Worm (Caenorhabditis elegans) whole organism, L4 larva: ENCODE results near the gene ddo-2.

Source experiments
- F10B5.3 ChIP-seq: sonication (generic microtip); optimal IDR thresholded peaks from 2 replicates; lab custom pipeline; 2016; ENCODE audit warnings: mild to moderate bottlenecking, missing genetic modification characterization, missing compliant biosample characterization
- F44E2.7 ChIP-seq: fragments of 200-800 bp; sonication (Bioruptor generic); IDR thresholded peaks from 2 replicates; pipeline ENCODE4 v2.1.2; 2022; ENCODE audit warnings: missing genetic modification characterization, missing compliant biosample characterization
- F49E8.2 ChIP-seq: sonication (generic microtip); optimal IDR thresholded peaks from 2 replicates; lab custom pipeline; 2016; ENCODE audit warnings: missing compliant biosample characterization, mild to moderate bottlenecking, missing genetic modification characterization, borderline replicate concordance
- Y48G9A.11 ChIP-seq: fragments of 200-800 bp; sonication (Bioruptor generic); IDR thresholded peaks from 2 replicates; pipeline ENCODE4 v1.3.6; 2022; ENCODE audit warnings: missing genetic modification reagents, missing genetic modification characterization, missing compliant biosample characterization
- Y75B8A.6 ChIP-seq: fragments of 200-800 bp; sonication (Bioruptor generic); IDR thresholded peaks from 2 replicates; pipeline ENCODE4 v1.3.6; 2022; ENCODE audit warnings: missing genetic modification reagents, missing genetic modification characterization, missing compliant biosample characterization
- aha-1 ChIP-seq: fragments of 150-350 bp; peaks from one replicate; lab custom pipeline; 2014; ENCODE audit warnings: missing biosample characterization, missing genetic modification characterization
- ceh-20 ChIP-seq: fragments of 200-800 bp; sonication (Bioruptor generic); IDR thresholded peaks from 2 replicates; pipeline ENCODE4 v1.3.6; 2022; ENCODE audit warnings: missing genetic modification reagents, missing genetic modification characterization, missing compliant biosample characterization
- ceh-28 ChIP-seq: fragments of 150-350 bp; optimal IDR thresholded peaks from 2 replicates; lab custom pipeline; 2014; ENCODE audit warnings: missing biosample characterization, missing genetic modification reagents, missing genetic modification characterization
- ceh-32 ChIP-seq: sonication (generic microtip); optimal IDR thresholded peaks from 2 replicates; lab custom pipeline; 2016; ENCODE audit warnings: mild to moderate bottlenecking, missing genetic modification characterization, missing compliant biosample characterization; ENCODE audit not compliant: poor library complexity
- ceh-62 ChIP-seq: sonication (generic microtip); optimal IDR thresholded peaks from 2 replicates; lab custom pipeline; 2017; ENCODE audit warnings: missing biosample characterization, missing genetic modification characterization
- ceh-82 ChIP-seq: sonication (generic microtip); optimal IDR thresholded peaks from 2 replicates; lab custom pipeline; 2017; ENCODE audit warnings: missing biosample characterization, missing genetic modification characterization
- daf-8 ChIP-seq: fragments of 200-800 bp; sonication (Bioruptor generic); IDR thresholded peaks from 2 replicates; pipeline ENCODE4 v1.3.6; 2022; ENCODE audit warnings: missing genetic modification characterization, missing compliant biosample characterization
- duxl-1 ChIP-seq: sonication (generic microtip); optimal IDR thresholded peaks from 2 replicates; lab custom pipeline; 2016; ENCODE audit warnings: mild to moderate bottlenecking, missing genetic modification characterization, moderate library complexity, missing compliant biosample characterization; ENCODE audit not compliant: poor library complexity
- fos-1 ChIP-seq: fragments of 150-350 bp; optimal IDR thresholded peaks from 2 replicates; lab custom pipeline; 2014; ENCODE audit warnings: missing biosample characterization, missing genetic modification characterization
- hmg-1.1 ChIP-seq: fragments of 200-800 bp; sonication (Bioruptor generic); IDR thresholded peaks from 2 replicates; pipeline ENCODE4 v1.3.6; 2022; ENCODE audit warnings: missing genetic modification reagents, missing genetic modification characterization, missing compliant biosample characterization
- jun-1 ChIP-seq: fragments of 150-350 bp; optimal IDR thresholded peaks from 2 replicates; lab custom pipeline; 2014; ENCODE audit warnings: missing biosample characterization, missing genetic modification reagents, missing genetic modification characterization
- lim-7 ChIP-seq: fragments of 200-800 bp; sonication (Bioruptor generic); IDR thresholded peaks from 2 replicates; pipeline ENCODE4 v1.3.6; 2022; ENCODE audit warnings: missing genetic modification characterization, missing compliant biosample characterization
- lin-13 ChIP-seq: fragments of 150-350 bp; optimal IDR thresholded peaks from 2 replicates; lab custom pipeline; 2014; ENCODE audit warnings: missing biosample characterization, missing genetic modification reagents, missing genetic modification characterization
- madf-9 ChIP-seq: fragments of 200-800 bp; sonication (Bioruptor generic); conservative IDR thresholded peaks from 2 replicates; pipeline ENCODE4 v1.3.6; 2022; ENCODE audit warnings: missing genetic modification reagents, missing genetic modification characterization, missing compliant biosample characterization
- mdt-29 ChIP-seq: fragments of 200-800 bp; sonication (Bioruptor generic); IDR thresholded peaks from 2 replicates; pipeline ENCODE4 v1.3.6; 2022; ENCODE audit warnings: missing genetic modification reagents, missing genetic modification characterization, missing compliant biosample characterization
- mes-2 ChIP-seq: sonication (generic microtip); optimal IDR thresholded peaks from 2 replicates; lab custom pipeline; 2016; ENCODE audit warnings: missing genotype, mild to moderate bottlenecking, missing genetic modification characterization, missing compliant biosample characterization; ENCODE audit not compliant: poor library complexity, severe bottlenecking
- nhr-102 ChIP-seq: sonication (generic microtip); optimal IDR thresholded peaks from 2 replicates; lab custom pipeline; 2016; ENCODE audit warnings: mild to moderate bottlenecking, missing genetic modification characterization, moderate library complexity, missing compliant biosample characterization
- nhr-111 ChIP-seq: fragments of 200-800 bp; sonication (Bioruptor generic); optimal IDR thresholded peaks from 2 replicates; lab custom pipeline; 2018; ENCODE audit warnings: mild to moderate bottlenecking, missing genetic modification characterization, missing compliant biosample characterization
- nhr-25 ChIP-seq: sonication (generic microtip); optimal IDR thresholded peaks from 2 replicates; lab custom pipeline; 2017; ENCODE audit warnings: missing genetic modification characterization, mild to moderate bottlenecking, missing compliant biosample characterization, antibody characterized with exemption, moderate library complexity, borderline replicate concordance; ENCODE audit not compliant: insufficient read depth
- nhr-28 ChIP-seq: fragments of 150-350 bp; optimal IDR thresholded peaks from 2 replicates; lab custom pipeline; 2014; ENCODE audit warnings: missing biosample characterization, missing genetic modification characterization
- nhr-41 ChIP-seq: fragments of 200-800 bp; sonication (Bioruptor generic); IDR thresholded peaks from 2 replicates; pipeline ENCODE4 v1.3.6; 2022; ENCODE audit warnings: missing genetic modification reagents, missing genetic modification characterization, missing compliant biosample characterization
- nhr-48 ChIP-seq: sonication (generic microtip); optimal IDR thresholded peaks from 2 replicates; lab custom pipeline; 2016; ENCODE audit warnings: mild to moderate bottlenecking, missing genetic modification characterization, missing compliant biosample characterization
- pha-4 ChIP-seq, 2 experiments: fragments of 150-350 bp in 1 of 2; fragments of 200-800 bp in 1 of 2; sonication (Bioruptor generic) in 1 of 2; IDR thresholded peaks in 1 of 2; optimal IDR thresholded peaks in 1 of 2; 2 replicates each; pipeline versions ENCODE4 v1.3.6 to Lab custom; 2014 to 2022; ENCODE audit warnings: missing genetic modification characterization in 2 of 2, missing genetic modification reagents in 2 of 2, missing biosample characterization in 1 of 2, missing compliant biosample characterization in 1 of 2
- php-3 ChIP-seq: fragments of 200-800 bp; sonication (Bioruptor generic); IDR thresholded peaks from 2 replicates; pipeline ENCODE4 v1.3.6; 2022; ENCODE audit warnings: missing genetic modification reagents, missing genetic modification characterization, missing compliant biosample characterization
- pqm-1 ChIP-seq: sonication (generic microtip); optimal IDR thresholded peaks from 2 replicates; lab custom pipeline; 2017; ENCODE audit warnings: missing biosample characterization, missing genetic modification characterization
- set-16 ChIP-seq: fragments of 200-800 bp; sonication (Bioruptor generic); IDR thresholded peaks from 2 replicates; pipeline ENCODE4 v1.3.6; 2022; ENCODE audit warnings: missing genetic modification reagents, missing genetic modification characterization, missing compliant biosample characterization
- snpc-1.2 ChIP-seq: fragments of 200-800 bp; sonication (Bioruptor generic); IDR thresholded peaks from 2 replicates; pipeline ENCODE4 v1.3.6; 2022; ENCODE audit warnings: missing genetic modification reagents, missing genetic modification characterization, missing compliant biosample characterization
- spr-3 ChIP-seq: fragments of 200-800 bp; sonication (Bioruptor generic); optimal IDR thresholded peaks from 2 replicates; lab custom pipeline; 2018; ENCODE audit warnings: mild to moderate bottlenecking, missing genetic modification characterization, missing compliant biosample characterization
- tra-1 ChIP-seq: fragments of 200-800 bp; sonication (Bioruptor generic); IDR thresholded peaks from 2 replicates; pipeline ENCODE4 v1.3.6; 2022; ENCODE audit warnings: missing genetic modification reagents, missing genetic modification characterization, missing compliant biosample characterization
- zag-1 ChIP-seq: fragments of 150-350 bp; optimal IDR thresholded peaks from 2 replicates; lab custom pipeline; 2014; ENCODE audit warnings: missing biosample characterization, missing genetic modification characterization

ddo-2 gene

DNA sequence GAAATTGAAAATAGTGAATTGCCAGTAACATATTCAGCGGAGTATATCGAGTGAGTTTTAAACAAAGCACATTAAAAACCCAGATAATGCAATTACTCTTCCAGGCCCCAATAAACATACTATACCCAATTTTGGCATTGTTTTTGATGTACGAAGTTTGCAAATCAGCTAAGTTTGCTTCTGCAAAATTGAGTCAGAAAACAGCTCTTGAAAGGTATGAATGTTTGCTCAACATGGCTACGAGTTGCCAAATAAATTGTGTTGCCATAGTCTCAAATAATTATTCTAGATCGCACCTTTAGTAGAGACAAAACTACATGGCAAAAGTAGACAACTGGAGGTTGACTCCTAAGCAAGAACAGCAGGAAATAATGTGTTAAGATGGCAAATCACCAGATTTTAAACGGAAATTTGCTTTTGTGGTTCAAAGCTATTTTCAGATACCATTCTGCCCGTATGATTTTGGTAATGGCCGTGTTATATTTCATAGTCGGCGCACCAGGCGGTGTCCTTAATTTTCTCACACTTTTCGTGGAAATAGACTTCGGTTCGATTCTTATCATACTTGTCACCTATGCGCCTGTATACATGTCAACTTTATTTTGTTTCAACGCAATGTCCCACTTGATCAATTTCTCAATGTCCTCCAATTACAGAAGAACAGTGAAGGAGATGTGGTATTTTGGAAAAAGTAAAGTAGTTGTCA, 2.9 kb downstream of the ddo-2 start (continued):
- TF ChIP-seq F10B5.3: no peak

ce11 chrV:7431016-7431415, 4.5 kb downstream of the ddo-2 start, which contains the start of gene srw-71:
Gene srw-71 (minus strand): TSS chrV:7431116.
- TF ChIP-seq F44E2.7 (no peak), aha-1 (tag; lab: Kevin White, UChicago) (peak; percentile 11), php-3 (GFP tag; lab: Robert Waterston, UW) (no peak)
- TF ChIP-seq, all 104 proteins: peak for 1

ce11 chrV:7428880-7429279, 6.6 kb downstream of the ddo-2 start, which contains the start of gene srw-69:
Gene srw-69 (minus strand): TSS chrV:7428980.
- TF ChIP-seq fos-1 (tag; lab: Kevin White, UChicago) (no peak), ceh-82 (no peak), hmg-1.1 (GFP tag; lab: Robert Waterston, UW) (no peak), ceh-20 (GFP tag; lab: Robert Waterston, UW) (no peak), mes-2 (tag; lab: Kevin White, UChicago) (no peak), nhr-102 (tag; lab: Kevin White, UChicago) (no peak), nhr-41 (no peak), mdt-29 (GFP tag; lab: Robert Waterston, UW) (no peak), nhr-111 (GFP tag; lab: Kevin White, UChicago) (no peak), snpc-1.2 (no peak), ceh-32 (no peak), pha-4 (GFP tag; IDR thresholded peaks at IDR 0.05; lab: Robert Waterston, UW) (no peak), pha-4 (tag; optimal IDR thresholded peaks at IDR 0.05; lab: Kevin White, UChicago) (no peak), tra-1 (GFP tag; lab: Robert Waterston, UW) (no peak), daf-8 (no peak), F10B5.3 (no peak), jun-1 (tag; lab: Kevin White, UChicago) (no peak), ceh-28 (no peak), nhr-28 (no peak), spr-3 (no peak), nhr-25 (tag; lab: Kevin White, UChicago) (no peak)

ce11 chrV:7426594-7426993, 8.9 kb downstream of the ddo-2 start, which contains the start of gene srw-68:
Gene srw-68 (minus strand): TSS chrV:7426694.
- no peak for TF ChIP-seq ceh-62 (tag; lab: Kevin White, UChicago)
- no peak for TF ChIP-seq Y75B8A.6
- no peak for TF ChIP-seq aha-1 (tag; lab: Kevin White, UChicago)
- no peak for TF ChIP-seq madf-9 (GFP tag; lab: Robert Waterston, UW)
- TF ChIP-seq set-16 (GFP tag; lab: Robert Waterston, UW): no peak
- TF ChIP-seq pqm-1 (tag; lab: Kevin White, UChicago): no peak
- no peak for TF ChIP-seq duxl-1
- TF ChIP-seq nhr-28: no peak
- no peak for TF ChIP-seq nhr-48
- TF ChIP-seq F49E8.2 (tag; lab: Kevin White, UChicago): no peak
- no peak for TF ChIP-seq zag-1 (tag; lab: Kevin White, UChicago)
- TF ChIP-seq lim-7 (GFP tag; lab: Robert Waterston, UW): no peak
- no peak for TF ChIP-seq lin-13 (GFP tag; lab: Kevin White, UChicago)
- TF ChIP-seq ceh-82: no peak
- no peak for TF ChIP-seq fos-1 (tag; lab: Kevin White, UChicago)
- no peak for TF ChIP-seq ceh-20 (GFP tag; lab: Robert Waterston, UW)
- no peak for TF ChIP-seq nhr-25 (tag; lab: Kevin White, UChicago)
- TF ChIP-seq Y48G9A.11: no peak
- TF ChIP-seq, all 104 proteins: peak for 0
